Fruit fly (Drosophila melanogaster): ENCODE results near the gene CG12155.

CG12155 gene

dm6 chrX:7715433-7715832 lies 13.1 kb upstream of the CG12155 start (continued):
- no peak for TF ChIP-seq chm (GFP tag; IDR thresholded peaks at IDR 0.05)
- peak; percentile 24 for TF ChIP-seq D19A (tag; optimal IDR thresholded peaks at IDR 0.05)
- no peak for TF ChIP-seq zfh2 (GFP tag; optimal IDR thresholded peaks at IDR 0.05)
- TF ChIP-seq chif (GFP tag; optimal IDR thresholded peaks at IDR 0.05), result no peak
- no peak for TF ChIP-seq onecut (GFP tag; IDR thresholded peaks at IDR 0.05)
- no peak for TF ChIP-seq Mes4 (GFP tag; optimal IDR thresholded peaks at IDR 0.05)
- no peak for TF ChIP-seq CG7745 (tag; optimal IDR thresholded peaks at IDR 0.05)
- no peak for TF ChIP-seq btn (GFP tag; optimal IDR thresholded peaks at IDR 0.05)
- TF ChIP-seq CG2678 (tag; optimal IDR thresholded peaks at IDR 0.05), result peak; percentile 26
- peak; percentile 7 for TF ChIP-seq lab (GFP tag; optimal IDR thresholded peaks at IDR 0.05)
- no peak for TF ChIP-seq Dp (GFP tag; optimal IDR thresholded peaks at IDR 0.05)
- no peak for TF ChIP-seq Ada2b (GFP tag; IDR thresholded peaks at IDR 0.05)
- peak; percentile 56 for TF ChIP-seq D19B (GFP tag; optimal IDR thresholded peaks at IDR 0.05)
- no peak for TF ChIP-seq Abd-B (GFP tag; optimal IDR thresholded peaks at IDR 0.05)
- TF ChIP-seq Tbp (GFP tag; optimal IDR thresholded peaks at IDR 0.05), result no peak
- TF ChIP-seq NC2α (GFP tag; optimal IDR thresholded peaks at IDR 0.05), result no peak
- no peak for TF ChIP-seq sens-2 (GFP tag; IDR thresholded peaks at IDR 0.05)
- no peak for TF ChIP-seq run (tag; optimal IDR thresholded peaks at IDR 0.05)
- peak; percentile 11 for TF ChIP-seq CG11504 (tag; optimal IDR thresholded peaks at IDR 0.05)
- peak; percentile 40 for TF ChIP-seq gem (tag; optimal IDR thresholded peaks at IDR 0.05)
- no peak for TF ChIP-seq CG8359 (GFP tag; optimal IDR thresholded peaks at IDR 0.05; ENCODE audit: borderline replicate concordance)
- TF ChIP-seq sc (optimal IDR thresholded peaks at IDR 0.05), result no peak
- TF ChIP-seq sc (GFP tag; optimal IDR thresholded peaks at IDR 0.05), result no peak
- TF ChIP-seq ftz-f1 (GFP tag; optimal IDR thresholded peaks at IDR 0.05), result no peak
- no peak for TF ChIP-seq Neu2 (GFP tag; optimal IDR thresholded peaks at IDR 0.05; ENCODE audit: borderline replicate concordance)
- no peak for TF ChIP-seq Xbp1 (GFP tag; optimal IDR thresholded peaks at IDR 0.05)
- TF ChIP-seq CG7372 (GFP tag; IDR thresholded peaks at IDR 0.05), result no peak
- peak; percentile 45; the same call in 2 of the 3 replicates for TF ChIP-seq row (GFP tag; IDR thresholded peaks at IDR 0.05)
- TF ChIP-seq tgo (GFP tag; IDR thresholded peaks at IDR 0.05), result no peak
- peak; percentile 8 for TF ChIP-seq grau (tag; optimal IDR thresholded peaks at IDR 0.05)

dm6 chrX:7717832-7718231 lies 10.7 kb upstream of the CG12155 start, which contains the start of gene CG15478:
Gene CG15478, minus strand, starts transcription at chrX:7717932.
- TF ChIP-seq CG14441 (GFP tag; IDR thresholded peaks at IDR 0.05) (no peak), CG43689 (GFP tag; IDR thresholded peaks at IDR 0.05) (no peak), mam (GFP tag; optimal IDR thresholded peaks at IDR 0.05) (no peak), dm (GFP tag; optimal IDR thresholded peaks at IDR 0.05) (no peak), schlank (tag; optimal IDR thresholded peaks at IDR 0.05) (no peak), MTF-1 (GFP tag; optimal IDR thresholded peaks at IDR 0.05; ENCODE audit: borderline replicate concordance) (no peak), H2.0 (GFP tag; IDR thresholded peaks at IDR 0.05) (no peak), sisA (GFP tag; IDR thresholded peaks at IDR 0.05) (no peak), Poxn (GFP tag; IDR thresholded peaks at IDR 0.05) (no peak), CG10565 (GFP tag; optimal IDR thresholded peaks at IDR 0.05) (no peak), tap (tag; optimal IDR thresholded peaks at IDR 0.05) (no peak), gem (tag; optimal IDR thresholded peaks at IDR 0.05) (no peak)

- TF ChIP-seq Atf6 (GFP tag; IDR thresholded peaks at IDR 0.05) (no peak), Dek (tag; optimal IDR thresholded peaks at IDR 0.05) (no peak), Adf1 (GFP tag; IDR thresholded peaks at IDR 0.05) (no peak), BEAF-32 (GFP tag; optimal IDR thresholded peaks at IDR 0.05) (peak; percentile 80), p53 (GFP tag; optimal IDR thresholded peaks at IDR 0.05) (no peak), CG6765 (GFP tag; optimal IDR thresholded peaks at IDR 0.05) (no peak), grn (GFP tag; optimal IDR thresholded peaks at IDR 0.05) (peak; percentile 98), Gug (GFP tag; IDR thresholded peaks at IDR 0.05) (no peak), insv (GFP tag; optimal IDR thresholded peaks at IDR 0.05) (peak in 1 of 2 experiments; percentile 34), exex (tag; optimal IDR thresholded peaks at IDR 0.05) (no peak), jumu (GFP tag; optimal IDR thresholded peaks at IDR 0.05) (no peak), CG8359 (GFP tag; optimal IDR thresholded peaks at IDR 0.05; ENCODE audit: borderline replicate concordance) (no peak), Dip3 (GFP tag; optimal IDR thresholded peaks at IDR 0.05) (no peak)
These were observed 6.7 kb upstream of the CG12155 start, which contains the start of gene Hira for dm6 chrX:7721905-7722304. Gene Hira, plus strand, starts transcription at chrX:7722119.

Data from whole organism, embryonic.